Worm (Caenorhabditis elegans): ENCODE data around the gene pqn-37.

DNA sequence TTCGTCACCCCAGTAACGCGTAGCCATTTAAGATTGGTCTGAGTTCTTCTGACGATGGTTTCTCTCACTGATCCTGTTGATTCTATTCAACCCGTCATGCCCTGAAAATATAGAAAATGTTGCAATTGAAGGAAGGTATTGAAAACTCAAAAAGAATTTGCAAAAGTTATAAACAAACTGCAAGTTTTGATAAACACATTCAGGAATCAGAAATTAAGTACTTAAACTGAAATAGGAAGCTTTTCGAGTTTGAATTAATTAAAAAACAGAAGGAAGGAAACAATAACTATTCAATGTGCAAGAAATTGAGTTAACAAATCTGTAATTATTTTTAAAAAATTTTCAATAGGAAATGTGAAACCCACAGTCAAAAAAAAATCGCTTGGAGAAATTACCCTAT, 30.1 kb downstream of the pqn-37 start, which contains the start of gene rgl-1:
- TF ChIP-seq nhr-90 (tag; optimal IDR thresholded peaks at IDR 0.05; ENCODE audit: poor library complexity) (no peak), aha-1 (tag; optimal IDR thresholded peaks at IDR 0.05) (no peak), nhr-28 (tag; optimal IDR thresholded peaks at IDR 0.05) (no peak), nhr-12 (tag; optimal IDR thresholded peaks at IDR 0.05) (no peak), ama-1 (optimal IDR thresholded peaks at IDR 0.05) (no peak), unc-62 (GFP tag; optimal IDR thresholded peaks at IDR 0.05) (no peak)
